Fruit fly (Drosophila melanogaster) whole organism, embryonic: Measurements from ENCODE around the gene Tim9b.

Experiments
- Atf6 ChIP-seq: fragments of 200-800 bp; sonication (Bioruptor generic); IDR thresholded peaks from 2 replicates; pipeline ENCODE4 v1.3.6; 2022; ENCODE audit warnings: missing biosample characterization, missing genetic modification characterization
- CG11093 ChIP-seq: fragments of 200-800 bp; sonication (Bioruptor generic); IDR thresholded peaks from 3 replicates; pipeline ENCODE4 v1.3.6; 2022; ENCODE audit warnings: missing biosample characterization, missing genetic modification characterization
- CG14014 ChIP-seq: fragments of 200-800 bp; sonication (Bioruptor generic); IDR thresholded peaks from 2 replicates; pipeline ENCODE4 v1.3.6; 2022; ENCODE audit warnings: missing biosample characterization, missing genetic modification characterization
- CG1647 ChIP-seq: fragments of 200-800 bp; sonication (Bioruptor generic); optimal IDR thresholded peaks from 3 replicates; lab custom pipeline; 2016; ENCODE audit warnings: missing biosample characterization, missing genetic modification characterization
- CG17328 ChIP-seq: fragments of 200-800 bp; sonication (Bioruptor generic); IDR thresholded peaks from 2 replicates; pipeline ENCODE4 v1.3.6; 2022; ENCODE audit warnings: missing biosample characterization, missing genetic modification characterization
- CG2129 ChIP-seq: fragments of 200-800 bp; sonication (Bioruptor generic); IDR thresholded peaks from 2 replicates; pipeline ENCODE4 v1.3.6; 2022; ENCODE audit warnings: missing biosample characterization, missing genetic modification characterization; ENCODE audit not compliant: partially characterized antibody
- CG30403 ChIP-seq: fragments of 200-800 bp; sonication (Bioruptor generic); optimal IDR thresholded peaks from 3 replicates; lab custom pipeline; 2016; ENCODE audit warnings: missing biosample characterization, missing genetic modification characterization
- CG3838 ChIP-seq: fragments of 200-800 bp; sonication (Bioruptor generic); optimal IDR thresholded peaks from 3 replicates; lab custom pipeline; 2016; ENCODE audit warnings: missing biosample characterization, missing genetic modification characterization
- CG3847 ChIP-seq: fragments of 200-800 bp; sonication (Bioruptor generic); IDR thresholded peaks from 2 replicates; pipeline ENCODE4 v1.3.6; 2022; ENCODE audit warnings: missing biosample characterization, missing genetic modification characterization
- CG4282 ChIP-seq: fragments of 200-800 bp; sonication (Bioruptor generic); optimal IDR thresholded peaks from 2 replicates; lab custom pipeline; 2016; ENCODE audit warnings: missing biosample characterization, missing genetic modification characterization
- CG4424 ChIP-seq: fragments of 200-800 bp; sonication (Bioruptor generic); optimal IDR thresholded peaks from 3 replicates; lab custom pipeline; 2016; ENCODE audit warnings: missing biosample characterization, missing genetic modification characterization
- CG6689 ChIP-seq: fragments of 200-800 bp; sonication (Bioruptor generic); IDR thresholded peaks from 2 replicates; pipeline ENCODE4 v1.3.6; 2022; ENCODE audit warnings: missing biosample characterization, missing genetic modification characterization
- CG7928 ChIP-seq: fragments of 200-800 bp; sonication (Bioruptor generic); optimal IDR thresholded peaks from 2 replicates; lab custom pipeline; 2017; ENCODE audit warnings: missing biosample characterization, mild to moderate bottlenecking, missing genetic modification characterization
- Ets97D ChIP-seq: fragments of 200-800 bp; sonication (Bioruptor generic); optimal IDR thresholded peaks from 3 replicates; lab custom pipeline; 2016; ENCODE audit warnings: missing biosample characterization, missing genetic modification characterization
- Fer3 ChIP-seq: fragments of 200-800 bp; sonication (Bioruptor generic); optimal IDR thresholded peaks from 2 replicates; lab custom pipeline; 2018; ENCODE audit warnings: missing biosample characterization, mild to moderate bottlenecking, missing genetic modification characterization, moderate library complexity
- H15 ChIP-seq: fragments of 200-800 bp; sonication (Bioruptor generic); IDR thresholded peaks from 3 replicates; pipeline ENCODE4 v1.3.6; 2022; ENCODE audit warnings: missing biosample characterization, missing genetic modification characterization
- HLH3B ChIP-seq: fragments of 200-800 bp; sonication (Bioruptor generic); IDR thresholded peaks from 2 replicates; pipeline ENCODE4 v1.3.6; 2022; ENCODE audit warnings: missing biosample characterization, missing genetic modification characterization
- HmgZ ChIP-seq: fragments of 200-800 bp; sonication (Bioruptor generic); optimal IDR thresholded peaks from 2 replicates; lab custom pipeline; 2018; ENCODE audit warnings: missing biosample characterization, mild to moderate bottlenecking, missing genetic modification characterization
- Hmx ChIP-seq: fragments of 200-800 bp; sonication (Bioruptor generic); optimal IDR thresholded peaks from 2 replicates; lab custom pipeline; 2016; ENCODE audit warnings: missing biosample characterization, missing genetic modification characterization
- Hr3 ChIP-seq: fragments of 200-800 bp; sonication (Bioruptor generic); optimal IDR thresholded peaks from 3 replicates; lab custom pipeline; 2016; ENCODE audit warnings: missing biosample characterization, missing genetic modification characterization
- Hsf ChIP-seq: fragments of 200-800 bp; sonication (Bioruptor generic); optimal IDR thresholded peaks from 3 replicates; lab custom pipeline; 2016; ENCODE audit warnings: missing biosample characterization, missing genetic modification characterization
- Med ChIP-seq: fragments of 200-800 bp; sonication (Bioruptor generic); peaks from one replicate; lab custom pipeline; 2016; ENCODE audit warnings: missing biosample characterization, missing genetic modification characterization, mild to moderate bottlenecking, inconsistent platforms, moderate library complexity
- NC2β ChIP-seq: fragments of 200-800 bp; sonication (Bioruptor generic); optimal IDR thresholded peaks from 2 replicates; lab custom pipeline; 2016; ENCODE audit warnings: missing biosample characterization, missing genetic modification characterization
- Scr ChIP-seq: fragments of 200-800 bp; sonication (Bioruptor generic); IDR thresholded peaks from 2 replicates; pipeline ENCODE4 v1.3.6; 2022; ENCODE audit warnings: missing biosample characterization, missing genetic modification characterization; ENCODE audit not compliant: partially characterized antibody
- Xbp1 ChIP-seq: fragments of 200-800 bp; sonication (Bioruptor generic); optimal IDR thresholded peaks from 3 replicates; lab custom pipeline; 2016; ENCODE audit warnings: missing biosample characterization, mild to moderate bottlenecking, missing genetic modification characterization
- ato ChIP-seq: fragments of 200-800 bp; sonication (Bioruptor generic); IDR thresholded peaks from 2 replicates; pipeline ENCODE4 v1.3.6; 2022; ENCODE audit warnings: missing biosample characterization, missing genetic modification characterization; ENCODE audit not compliant: partially characterized antibody
- cas ChIP-seq: fragments of 200-800 bp; sonication (Bioruptor generic); IDR thresholded peaks from 2 replicates; pipeline ENCODE4 v1.3.6; 2022; ENCODE audit warnings: missing biosample characterization, missing genetic modification characterization
- chm ChIP-seq: fragments of 200-800 bp; sonication (Bioruptor generic); IDR thresholded peaks from 2 replicates; pipeline ENCODE4 v1.3.6; 2022; ENCODE audit warnings: missing biosample characterization, missing genetic modification characterization
- crol ChIP-seq: fragments of 200-800 bp; sonication (Bioruptor generic); IDR thresholded peaks from 2 replicates; pipeline ENCODE4 v1.3.6; 2022; ENCODE audit warnings: missing biosample characterization, missing genetic modification characterization
- dm ChIP-seq: fragments of 200-800 bp; sonication (Bioruptor generic); optimal IDR thresholded peaks from 3 replicates; lab custom pipeline; 2016; ENCODE audit warnings: missing biosample characterization, missing genetic modification characterization
- dpn ChIP-seq, 2 experiments: fragments of 200-800 bp; sonication (Bioruptor generic); optimal IDR thresholded peaks; 3 replicates each; lab custom pipeline; 2016; ENCODE audit warnings: missing biosample characterization in 2 of 2, missing genetic modification characterization in 2 of 2
- gem ChIP-seq: fragments of 200-800 bp; sonication (Bioruptor generic); optimal IDR thresholded peaks from 2 replicates; lab custom pipeline; 2019; ENCODE audit warnings: missing biosample characterization, mild to moderate bottlenecking, missing genetic modification characterization, moderate library complexity
- hbn ChIP-seq: fragments of 200-800 bp; sonication (Bioruptor generic); IDR thresholded peaks from 2 replicates; pipeline ENCODE4 v1.3.6; 2022; ENCODE audit warnings: missing biosample characterization, missing genetic modification characterization; ENCODE audit not compliant: partially characterized antibody
- ind ChIP-seq: fragments of 200-800 bp; sonication (Bioruptor generic); optimal IDR thresholded peaks from 3 replicates; lab custom pipeline; 2016; ENCODE audit warnings: missing biosample characterization, missing genetic modification characterization
- jumu ChIP-seq: fragments of 200-800 bp; sonication (Bioruptor generic); optimal IDR thresholded peaks from 3 replicates; lab custom pipeline; 2016; ENCODE audit warnings: missing biosample characterization, missing genetic modification characterization
- ken ChIP-seq: fragments of 200-800 bp; sonication (Bioruptor generic); IDR thresholded peaks from 3 replicates; pipeline ENCODE4 v1.3.6; 2022; ENCODE audit warnings: missing biosample characterization, missing genetic modification characterization
- nerfin-2 ChIP-seq: fragments of 200-800 bp; sonication (Bioruptor generic); IDR thresholded peaks from 2 replicates; pipeline ENCODE4 v1.3.6; 2022; ENCODE audit warnings: missing biosample characterization, missing genetic modification characterization; ENCODE audit not compliant: partially characterized antibody
- otp ChIP-seq: fragments of 200-800 bp; sonication (Bioruptor generic); IDR thresholded peaks from 3 replicates; pipeline ENCODE4, ENCODE4 v1.3.6; 2022; ENCODE audit warnings: missing biosample characterization, missing genetic modification characterization
- peb ChIP-seq: fragments of 200-800 bp; sonication (Bioruptor generic); IDR thresholded peaks from 2 replicates; pipeline ENCODE4 v1.3.6; 2022; ENCODE audit warnings: missing biosample characterization, missing genetic modification characterization
- row ChIP-seq: fragments of 200-800 bp; sonication (Bioruptor generic); IDR thresholded peaks from 3 replicates; pipeline ENCODE4 v1.3.6; 2022; ENCODE audit warnings: missing biosample characterization, missing genetic modification characterization
- stwl ChIP-seq: fragments of 200-800 bp; sonication (Bioruptor generic); optimal IDR thresholded peaks from 3 replicates; lab custom pipeline; 2018; ENCODE audit warnings: missing biosample characterization, mild to moderate bottlenecking, missing genetic modification characterization, moderate library complexity
- tin ChIP-seq: fragments of 200-800 bp; sonication (Bioruptor generic); optimal IDR thresholded peaks from 3 replicates; lab custom pipeline; 2016; ENCODE audit warnings: missing biosample characterization, missing genetic modification characterization
- tll ChIP-seq, 2 experiments: fragments of 200-800 bp in 1 of 2; fragments of >200 bp in 1 of 2; sonication (Bioruptor generic) in 1 of 2; optimal IDR thresholded peaks; 2 replicates each; lab custom pipeline; 2017 to 2019; ENCODE audit warnings: missing biosample characterization in 2 of 2, missing genetic modification characterization in 2 of 2, mild to moderate bottlenecking in 1 of 2, moderate library complexity in 1 of 2
- toy ChIP-seq: fragments of 200-800 bp; sonication (Bioruptor generic); IDR thresholded peaks from 2 replicates; pipeline ENCODE4 v1.3.6; 2022; ENCODE audit warnings: missing biosample characterization, missing genetic modification characterization
- trem ChIP-seq: fragments of 200-800 bp; optimal IDR thresholded peaks from 3 replicates; lab custom pipeline; 2019; ENCODE audit warnings: missing biosample characterization, mild to moderate bottlenecking, missing genetic modification characterization, moderate library complexity
- vvl ChIP-seq: fragments of 200-800 bp; sonication (Bioruptor generic); IDR thresholded peaks from 2 replicates; pipeline ENCODE4 v1.3.6; 2022; ENCODE audit warnings: missing biosample characterization, missing genetic modification characterization
- zen2 ChIP-seq: fragments of 200-800 bp; sonication (Bioruptor generic); IDR thresholded peaks from 3 replicates; pipeline ENCODE4 v1.3.6; 2022; ENCODE audit warnings: missing biosample characterization, missing genetic modification characterization; ENCODE audit not compliant: partially characterized antibody
- zfh2 ChIP-seq: fragments of 200-800 bp; sonication (Bioruptor generic); optimal IDR thresholded peaks from 2 replicates; lab custom pipeline; 2016; ENCODE audit warnings: missing biosample characterization, missing genetic modification characterization

The Tim9b gene

dm6 chrX:19665684-19666141, 47.4 kb upstream of the Tim9b start (continued):
- no peak for TF ChIP-seq CG2129 (GFP tag; lab: Robert Waterston, UW)
- peak; percentile 26; the same call in 1 of the 2 replicates for TF ChIP-seq chm (GFP tag; lab: Robert Waterston, UW)
- TF ChIP-seq HLH3B: 0 out of 2 replicates have a peak, but pooled peaks have one; percentile 39
- 0 out of 3 replicates have a peak, but pooled peaks have one; percentile 22 for TF ChIP-seq otp (GFP tag; lab: Robert Waterston, UW)
- peak; percentile 25; the same call in 1 of the 2 replicates for TF ChIP-seq Atf6 (GFP tag; lab: Robert Waterston, UW)
- peak; percentile 37; the same call in 1 of the 2 replicates for TF ChIP-seq peb (GFP tag; lab: Robert Waterston, UW)
- TF ChIP-seq NC2β (GFP tag; lab: Kevin White, UChicago): peak; percentile 2
- peak; percentile 17 to 29 for TF ChIP-seq dpn (GFP tag; optimal IDR thresholded peaks at IDR 0.05; lab: Kevin White, UChicago)
- peak; percentile 24; the same call in 1 of the 2 replicates for TF ChIP-seq CG17328
- TF ChIP-seq Hr3 (GFP tag; lab: Kevin White, UChicago): peak; percentile 9
- TF ChIP-seq CG14014 (GFP tag; lab: Robert Waterston, UW): peak; percentile 57
- 0 out of 2 replicates have a peak, but pooled peaks have one; percentile 19 for TF ChIP-seq toy (GFP tag; lab: Robert Waterston, UW)
- TF ChIP-seq zfh2: peak; percentile 40
- peak; percentile 22 for TF ChIP-seq Hsf (GFP tag; lab: Kevin White, UChicago)
- peak; percentile 53 for TF ChIP-seq CG6689 (GFP tag; lab: Robert Waterston, UW)
- TF ChIP-seq CG11093: peak; percentile 64; the same call in 1 of the 3 replicates
- TF ChIP-seq cas (GFP tag; lab: Robert Waterston, UW): no peak
- peak; percentile 51; the same call in 1 of the 3 replicates for TF ChIP-seq H15 (GFP tag; lab: Robert Waterston, UW)
- peak; percentile 31 for TF ChIP-seq Xbp1 (GFP tag; lab: Kevin White, UChicago)
- TF ChIP-seq dm (GFP tag; lab: Kevin White, UChicago): no peak
- no peak for TF ChIP-seq Fer3 (tag; lab: Kevin White, UChicago)
- TF ChIP-seq CG3838 (GFP tag; lab: Kevin White, UChicago): no peak
- TF ChIP-seq ken: peak; percentile 30; the same call in 1 of the 3 replicates
- peak; percentile 25 for TF ChIP-seq ind (GFP tag; lab: Kevin White, UChicago)
- TF ChIP-seq, all 482 proteins: peak for 171

- TF ChIP-seq gem (tag; lab: Kevin White, UChicago): peak; percentile 13
- TF ChIP-seq HmgZ (tag; lab: Kevin White, UChicago): peak; percentile 3
- peak; percentile 64 for TF ChIP-seq ato (GFP tag; lab: Robert Waterston, UW)
- TF ChIP-seq zen2: peak; percentile 91
- peak; percentile 34 for TF ChIP-seq row
- TF ChIP-seq Scr (GFP tag; lab: Robert Waterston, UW): peak; percentile 84
- TF ChIP-seq jumu (GFP tag; lab: Kevin White, UChicago): no peak
- peak; percentile 32; the same call in 1 of the 2 replicates for TF ChIP-seq vvl
- peak; percentile 70 for TF ChIP-seq nerfin-2 (GFP tag; lab: Robert Waterston, UW)
- TF ChIP-seq stwl (tag; lab: Kevin White, UChicago): peak; percentile 22
- no peak for TF ChIP-seq tll (GFP tag; optimal IDR thresholded peaks at IDR 0.05; lab: Kevin White, UChicago)
- peak; percentile 95 for TF ChIP-seq CG3847 (GFP tag; lab: Robert Waterston, UW)
- peak; percentile 29 for TF ChIP-seq CG30403 (GFP tag; lab: Kevin White, UChicago)
- peak; percentile 33 for TF ChIP-seq Ets97D (GFP tag; lab: Kevin White, UChicago)
- TF ChIP-seq CG1647: peak; percentile 14
- TF ChIP-seq tin (GFP tag; lab: Kevin White, UChicago): no peak
- no peak for TF ChIP-seq CG4424 (GFP tag; lab: Kevin White, UChicago)
- TF ChIP-seq Hmx: peak; percentile 12
- TF ChIP-seq CG7928 (GFP tag; lab: Kevin White, UChicago): no peak
- TF ChIP-seq hbn: peak; percentile 73
- TF ChIP-seq crol (GFP tag; lab: Robert Waterston, UW): no peak
- no peak for TF ChIP-seq CG4282 (GFP tag; lab: Kevin White, UChicago)
- peak; percentile 82 for TF ChIP-seq Med (GFP tag; lab: Kevin White, UChicago)
- TF ChIP-seq trem (tag; lab: Kevin White, UChicago): peak; percentile 6
Observed at dm6 chrX:19663859-19664728, 45.8 kb upstream of the Tim9b start, which contains the start of the genes CG14223 and Ssu72. Gene CG14223 (minus strand): TSS chrX:19663971. Gene Ssu72 (plus strand): TSS chrX:19664561.
